Worm (Caenorhabditis elegans): Measurements from ENCODE around the gene clec-141.

The clec-141 gene

DNA sequence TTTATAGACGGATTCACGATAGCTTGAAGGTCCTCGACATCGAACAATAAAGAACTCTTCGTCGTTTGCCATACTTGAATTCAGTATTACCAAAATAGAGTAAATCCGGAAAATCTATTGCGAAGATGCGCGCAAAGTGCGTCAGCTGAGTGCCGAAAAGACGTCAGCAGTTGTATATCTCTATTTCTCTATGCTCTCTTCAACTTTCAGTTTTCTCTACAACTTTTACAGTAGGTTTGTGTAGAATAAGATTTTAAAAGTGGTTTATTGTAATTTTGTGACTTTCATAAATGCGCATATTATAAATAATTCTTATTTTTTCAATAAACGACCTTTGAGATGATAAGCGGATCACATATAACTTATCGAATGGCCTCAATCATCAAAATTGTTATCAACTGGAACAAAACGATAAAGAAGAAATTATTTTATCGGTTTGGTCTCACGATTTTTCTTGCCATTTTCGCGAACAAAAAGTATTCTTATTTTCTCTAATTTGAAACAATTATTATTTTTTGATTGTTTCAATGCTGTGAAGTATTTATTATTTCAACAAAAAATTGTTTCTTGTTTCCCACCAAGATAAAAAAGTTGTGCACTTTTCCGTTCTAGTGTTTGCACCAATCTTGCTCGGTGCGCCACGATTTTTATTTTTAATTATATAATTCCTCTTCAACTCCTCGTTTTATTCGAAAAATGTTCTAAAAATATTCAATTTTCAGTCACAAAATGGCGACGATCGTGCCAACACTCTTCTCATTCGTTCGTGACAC is 34.0 kb downstream of the clec-141 start, which contains the start of the genes agt-2 and F09E5.3:
TSS of gene agt-2 (minus strand) at position 553 of the 773 bp plus-strand sequence.
TSS of gene F09E5.3 (plus strand) at position 723 of the 773 bp plus-strand sequence.
- TF ChIP-seq sea-1 (GFP tag; conservative IDR thresholded peaks at IDR 0.05) (no peak), F13C5.2 (tag; optimal IDR thresholded peaks at IDR 0.05) (peak; percentile 36), hmg-4 (GFP tag; optimal IDR thresholded peaks at IDR 0.05) (peak; percentile 20), tbx-37 (GFP tag; conservative IDR thresholded peaks at IDR 0.05) (0 out of 2 replicates have a peak, but pooled peaks have one; percentile 27), flt-1 (GFP tag; IDR thresholded peaks at IDR 0.05) (0 out of 2 replicates have a peak, but pooled peaks have one; percentile 54)

DNA sequence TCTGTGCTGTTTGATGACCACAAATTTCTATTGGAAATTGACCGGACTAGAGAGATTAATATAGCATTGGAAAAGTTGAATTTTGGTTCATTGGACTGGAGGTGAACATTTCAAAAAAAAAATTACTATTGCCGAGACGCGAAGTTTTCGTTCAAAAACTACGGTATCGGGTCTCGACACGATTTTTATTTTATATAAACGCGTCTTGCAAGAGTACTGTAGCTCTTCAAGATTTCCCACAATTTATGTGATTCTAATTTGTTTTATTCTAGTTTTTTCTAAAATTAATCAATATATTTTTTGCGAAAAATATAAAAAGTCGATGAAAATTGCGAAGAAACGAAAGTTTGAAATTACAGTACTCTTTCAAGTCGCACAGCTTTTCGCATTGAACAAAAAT is 36.8 kb downstream of the clec-141 start, which contains the start of gene F09E5.12:
TSS of gene F09E5.12 (minus strand) at position 101 of the 400 bp plus-strand sequence.
- TF ChIP-seq F13C5.2 (tag; optimal IDR thresholded peaks at IDR 0.05) (no peak), ceh-13 (GFP tag; optimal IDR thresholded peaks at IDR 0.05) (no peak), tbx-11 (GFP tag; IDR thresholded peaks at IDR 0.05) (no peak), tbx-37 (GFP tag; conservative IDR thresholded peaks at IDR 0.05) (no peak), scrt-1 (GFP tag; IDR thresholded peaks at IDR 0.05) (no peak)

DNA sequence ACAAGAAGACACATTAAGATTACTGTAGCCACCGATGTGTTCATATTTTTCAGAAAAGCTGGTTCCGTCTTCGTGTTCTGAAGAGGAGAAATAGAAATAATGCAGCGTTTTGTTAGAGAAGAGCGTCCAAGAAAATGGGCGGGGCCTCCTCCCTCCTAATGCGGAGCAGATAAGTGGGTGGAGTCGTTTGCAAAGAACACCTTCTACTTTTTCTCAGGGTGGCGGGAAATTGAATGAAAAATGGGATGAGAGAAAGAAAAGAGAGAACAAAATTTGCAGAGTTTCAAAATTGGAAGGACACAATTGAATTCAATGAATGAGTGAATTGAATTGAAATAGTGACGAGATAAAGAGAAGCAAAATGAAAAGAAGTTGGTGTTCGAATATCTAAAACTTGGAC is 41.8 kb downstream of the clec-141 start, which contains the start of gene F09E5.16:
TSS of gene F09E5.16 (minus strand) at position 101 of the 400 bp plus-strand sequence.
- TF ChIP-seq ets-7 (tag; optimal IDR thresholded peaks at IDR 0.05) = no peak
- no peak for TF ChIP-seq F13C5.2 (tag; optimal IDR thresholded peaks at IDR 0.05)
- TF ChIP-seq sea-1 (GFP tag; conservative IDR thresholded peaks at IDR 0.05) = no peak
- TF ChIP-seq pes-1 (GFP tag; IDR thresholded peaks at IDR 0.05) = no peak
- no peak for TF ChIP-seq tra-4 (tag; optimal IDR thresholded peaks at IDR 0.05)
- TF ChIP-seq tbx-37 (GFP tag; conservative IDR thresholded peaks at IDR 0.05) = no peak
- TF ChIP-seq hmbx-1 (tag; optimal IDR thresholded peaks at IDR 0.05) = no peak

DNA sequence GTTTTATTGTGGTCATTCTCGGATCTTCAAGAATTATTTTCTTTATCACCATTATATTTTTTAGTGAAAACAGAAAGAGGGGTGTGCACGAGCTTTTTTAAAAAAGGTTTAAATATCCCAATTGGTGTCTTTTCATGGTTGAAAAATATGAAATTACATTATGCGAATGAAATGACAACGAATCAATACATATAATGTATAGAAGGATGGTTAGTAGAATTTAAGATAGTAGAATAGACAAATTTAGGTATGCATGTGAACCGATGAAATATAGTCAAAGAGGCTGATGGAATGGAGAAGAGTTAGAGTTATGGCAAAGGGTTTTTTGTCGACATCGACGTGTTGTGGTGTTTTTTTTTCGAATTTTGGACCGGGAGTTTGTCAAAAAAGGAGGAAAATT is 42.9 kb downstream of the clec-141 start:
- TF ChIP-seq hnd-1 (tag; optimal IDR thresholded peaks at IDR 0.05) = no peak
- no peak for TF ChIP-seq ceh-13 (GFP tag; optimal IDR thresholded peaks at IDR 0.05)
- no peak for TF ChIP-seq sea-1 (GFP tag; conservative IDR thresholded peaks at IDR 0.05)
- no peak for TF ChIP-seq flt-1 (GFP tag; IDR thresholded peaks at IDR 0.05)
- no peak for TF ChIP-seq tbx-37 (GFP tag; conservative IDR thresholded peaks at IDR 0.05)
- no peak for TF ChIP-seq hmg-4 (GFP tag; optimal IDR thresholded peaks at IDR 0.05)
- TF ChIP-seq aly-1 (tag; optimal IDR thresholded peaks at IDR 0.05) = no peak
- no peak for TF ChIP-seq pes-1 (GFP tag; IDR thresholded peaks at IDR 0.05)
- TF ChIP-seq B0310.2 (tag; optimal IDR thresholded peaks at IDR 0.05) = no peak
- no peak for TF ChIP-seq hmbx-1 (tag; optimal IDR thresholded peaks at IDR 0.05)
- TF ChIP-seq ets-7 (tag; optimal IDR thresholded peaks at IDR 0.05) = no peak
- TF ChIP-seq tbx-11 (GFP tag; IDR thresholded peaks at IDR 0.05) = no peak
- TF ChIP-seq F13C5.2 (tag; optimal IDR thresholded peaks at IDR 0.05) = no peak
- no peak for TF ChIP-seq scrt-1 (GFP tag; IDR thresholded peaks at IDR 0.05)
- no peak for TF ChIP-seq tra-4 (tag; optimal IDR thresholded peaks at IDR 0.05)
- TF ChIP-seq ama-1 (optimal IDR thresholded peaks at IDR 0.05) = no peak
- TF ChIP-seq ceh-36 (tag; optimal IDR thresholded peaks at IDR 0.05) = no peak

DNA sequence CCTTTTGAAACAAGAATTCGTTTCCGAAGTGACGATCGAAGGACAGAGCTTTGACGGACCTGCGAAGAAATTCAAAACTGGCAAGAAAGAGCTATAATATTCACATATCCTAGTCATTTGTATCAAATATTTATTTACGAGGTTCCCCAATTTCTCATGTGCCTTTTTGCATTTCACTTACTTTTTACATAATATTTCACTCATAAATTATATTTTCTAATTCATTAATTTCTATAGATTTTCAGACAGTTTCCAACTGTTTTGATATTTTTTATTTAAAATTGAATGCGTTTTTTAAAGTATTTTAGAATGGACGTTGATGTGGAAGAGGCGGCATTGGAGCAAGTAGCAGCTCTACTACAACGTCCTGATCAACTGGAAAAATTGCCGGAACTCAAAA is 48.2 kb downstream of the clec-141 start, which contains the start of gene sec-6:
TSS of gene sec-6 (plus strand) at position 301 of the 400 bp plus-strand sequence.
- TF ChIP-seq hmbx-1 (tag; optimal IDR thresholded peaks at IDR 0.05) = no peak
- no peak for TF ChIP-seq tra-4 (tag; optimal IDR thresholded peaks at IDR 0.05)
- no peak for TF ChIP-seq flt-1 (GFP tag; IDR thresholded peaks at IDR 0.05)
- TF ChIP-seq ets-7 (tag; optimal IDR thresholded peaks at IDR 0.05) = no peak
- TF ChIP-seq hmg-4 (GFP tag; optimal IDR thresholded peaks at IDR 0.05) = no peak
- TF ChIP-seq hnd-1 (tag; optimal IDR thresholded peaks at IDR 0.05) = no peak
- no peak for TF ChIP-seq ceh-13 (GFP tag; optimal IDR thresholded peaks at IDR 0.05)
- no peak for TF ChIP-seq tbx-11 (GFP tag; IDR thresholded peaks at IDR 0.05)
- no peak for TF ChIP-seq B0310.2 (tag; optimal IDR thresholded peaks at IDR 0.05)
- no peak for TF ChIP-seq ceh-36 (tag; optimal IDR thresholded peaks at IDR 0.05)
- TF ChIP-seq tbx-37 (GFP tag; conservative IDR thresholded peaks at IDR 0.05) = no peak
- no peak for TF ChIP-seq scrt-1 (GFP tag; IDR thresholded peaks at IDR 0.05)

DNA sequence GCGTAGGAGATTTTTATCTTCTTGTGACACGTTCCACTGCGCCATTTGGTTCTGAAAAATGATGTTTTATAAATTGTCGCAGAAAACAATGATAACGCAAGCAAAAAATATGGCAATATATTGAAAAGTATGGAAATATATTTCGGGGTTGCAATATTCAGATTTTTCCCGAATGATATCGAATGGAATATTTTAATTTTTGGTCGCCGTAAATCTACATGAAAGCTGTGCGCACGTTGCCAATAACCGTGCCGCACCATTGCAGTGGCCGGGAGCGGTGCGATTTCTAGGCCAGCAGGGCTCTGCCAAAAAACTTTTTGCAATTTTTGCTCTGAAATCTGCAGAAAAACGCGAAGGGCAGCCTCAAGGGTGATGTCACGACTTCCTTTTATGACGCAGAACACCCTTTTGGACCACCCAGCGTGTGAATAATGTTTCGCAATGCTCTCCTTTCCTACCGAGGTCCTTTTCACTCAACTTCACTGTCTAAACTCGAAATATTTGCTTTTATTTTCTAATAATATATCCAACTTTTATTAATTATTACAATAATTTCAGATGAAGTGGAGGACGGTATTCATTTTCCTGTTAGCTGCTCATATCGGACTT is 49.2 kb downstream of the clec-141 start, which contains the start of the genes F09E5.11 and bmy-1:
TSS of gene F09E5.11 (minus strand) at position 51 of the 609 bp plus-strand sequence.
TSS of gene bmy-1 (plus strand) at position 559 of the 609 bp plus-strand sequence.
- no peak for TF ChIP-seq ama-1 (optimal IDR thresholded peaks at IDR 0.05)
- TF ChIP-seq ceh-36 (tag; optimal IDR thresholded peaks at IDR 0.05) = no peak
- no peak for TF ChIP-seq hmbx-1 (tag; optimal IDR thresholded peaks at IDR 0.05)
- TF ChIP-seq aly-1 (tag; optimal IDR thresholded peaks at IDR 0.05) = no peak
- peak; percentile 74 for TF ChIP-seq pes-1 (GFP tag; IDR thresholded peaks at IDR 0.05)
- TF ChIP-seq hmg-4 (GFP tag; optimal IDR thresholded peaks at IDR 0.05) = peak; percentile 74
- TF ChIP-seq hnd-1 (tag; optimal IDR thresholded peaks at IDR 0.05) = no peak
- TF ChIP-seq ceh-13 (GFP tag; optimal IDR thresholded peaks at IDR 0.05) = peak; percentile 21
- peak; percentile 23 for TF ChIP-seq ets-7 (tag; optimal IDR thresholded peaks at IDR 0.05)
- TF ChIP-seq F13C5.2 (tag; optimal IDR thresholded peaks at IDR 0.05) = peak; percentile 61
- TF ChIP-seq tbx-11 (GFP tag; IDR thresholded peaks at IDR 0.05) = 0 out of 2 replicates have a peak, but pooled peaks have one; percentile 42
- no peak for TF ChIP-seq B0310.2 (tag; optimal IDR thresholded peaks at IDR 0.05)
- TF ChIP-seq tra-4 (tag; optimal IDR thresholded peaks at IDR 0.05) = no peak
- peak; percentile 79 for TF ChIP-seq tbx-37 (GFP tag; conservative IDR thresholded peaks at IDR 0.05)
- 0 out of 2 replicates have a peak, but pooled peaks have one; percentile 23 for TF ChIP-seq sea-1 (GFP tag; conservative IDR thresholded peaks at IDR 0.05)
- no peak for TF ChIP-seq scrt-1 (GFP tag; IDR thresholded peaks at IDR 0.05)
- TF ChIP-seq flt-1 (GFP tag; IDR thresholded peaks at IDR 0.05) = 0 out of 2 replicates have a peak, but pooled peaks have one; percentile 11

Measured in whole organism, early embryonic.